Fruit fly (Drosophila melanogaster) whole organism, embryonic: ENCODE measurements around the gene sals.
A peak's percentile ranks its signal among the peaks of the same experiment; 100 is the strongest.

ENCODE experiments used
- Abd-B ChIP-seq: fragments of 200-800 bp; sonication (Bioruptor generic); optimal IDR thresholded peaks from 2 replicates; lab custom pipeline; 2018; ENCODE audit warnings: missing biosample characterization, mild to moderate bottlenecking, missing genetic modification characterization, moderate library complexity
- BEAF-32 ChIP-seq: fragments of 200-800 bp; sonication (Bioruptor generic); optimal IDR thresholded peaks from 3 replicates; lab custom pipeline; 2017; ENCODE audit warnings: missing biosample characterization, missing genetic modification characterization, mild to moderate bottlenecking, moderate library complexity, missing genetic modification reagents
- CG10543 ChIP-seq: fragments of 200-800 bp; sonication (Bioruptor generic); optimal IDR thresholded peaks from 3 replicates; lab custom pipeline; 2017; ENCODE audit warnings: missing biosample characterization, mild to moderate bottlenecking, missing genetic modification characterization, moderate library complexity
- CG11093 ChIP-seq: fragments of 200-800 bp; sonication (Bioruptor generic); IDR thresholded peaks from 3 replicates; pipeline ENCODE4 v1.3.6; 2022; ENCODE audit warnings: missing biosample characterization, missing genetic modification characterization
- CG12744 ChIP-seq: fragments of 200-800 bp; sonication (Bioruptor generic); optimal IDR thresholded peaks from 2 replicates; lab custom pipeline; 2016; ENCODE audit warnings: missing biosample characterization, missing genetic modification characterization
- CG14965 ChIP-seq: fragments of 200-800 bp; sonication (Bioruptor generic); optimal IDR thresholded peaks from 2 replicates; lab custom pipeline; 2016; ENCODE audit warnings: missing biosample characterization, missing genetic modification characterization, borderline replicate concordance
- CG1529 ChIP-seq: fragments of 200-800 bp; sonication (Bioruptor generic); optimal IDR thresholded peaks from 3 replicates; lab custom pipeline; 2018; ENCODE audit warnings: missing biosample characterization, missing genetic modification characterization
- CG16813 ChIP-seq: fragments of 200-800 bp; sonication (Bioruptor generic); IDR thresholded peaks from 3 replicates; pipeline ENCODE4 v1.3.6; 2022; ENCODE audit warnings: missing biosample characterization, missing genetic modification characterization; ENCODE audit not compliant: partially characterized antibody
- CG17328 ChIP-seq: fragments of 200-800 bp; sonication (Bioruptor generic); IDR thresholded peaks from 2 replicates; pipeline ENCODE4 v1.3.6; 2022; ENCODE audit warnings: missing biosample characterization, missing genetic modification characterization
- CG18476 ChIP-seq: fragments of 200-800 bp; sonication (Bioruptor generic); optimal IDR thresholded peaks from 2 replicates; lab custom pipeline; 2016; ENCODE audit warnings: missing biosample characterization, mild to moderate bottlenecking, missing genetic modification characterization
- CG30020 ChIP-seq: fragments of 200-800 bp; optimal IDR thresholded peaks from 2 replicates; lab custom pipeline; 2019; ENCODE audit warnings: missing biosample characterization, mild to moderate bottlenecking, missing genetic modification characterization, moderate library complexity
- CG31441 ChIP-seq: fragments of 200-800 bp; sonication (Bioruptor generic); IDR thresholded peaks from 2 replicates; pipeline ENCODE4 v1.3.6; 2022; ENCODE audit warnings: missing biosample characterization, missing genetic modification characterization
- CG34376 ChIP-seq: fragments of 200-800 bp; sonication (Bioruptor generic); optimal IDR thresholded peaks from 2 replicates; lab custom pipeline; 2018; ENCODE audit warnings: missing biosample characterization, mild to moderate bottlenecking, missing genetic modification characterization
- CG3726 ChIP-seq: fragments of 200-800 bp; sonication (Bioruptor generic); IDR thresholded peaks from 3 replicates; pipeline ENCODE4, ENCODE4 v1.3.6; 2022; ENCODE audit warnings: missing biosample characterization, missing genetic modification characterization
- CG3995 ChIP-seq: fragments of 200-800 bp; sonication (Bioruptor generic); optimal IDR thresholded peaks from 3 replicates; lab custom pipeline; 2016; ENCODE audit warnings: missing biosample characterization, missing genetic modification characterization
- CG6175 ChIP-seq: fragments of 200-800 bp; sonication (Bioruptor generic); IDR thresholded peaks from 3 replicates; pipeline ENCODE4 v1.3.6; 2022; ENCODE audit warnings: missing biosample characterization, missing genetic modification characterization
- CG6654 ChIP-seq: fragments of 200-800 bp; sonication (Bioruptor generic); optimal IDR thresholded peaks from 2 replicates; lab custom pipeline; 2017; ENCODE audit warnings: missing biosample characterization, mild to moderate bottlenecking, missing genetic modification characterization
- CG6765 ChIP-seq: fragments of 200-800 bp; sonication (Bioruptor generic); optimal IDR thresholded peaks from 3 replicates; lab custom pipeline; 2017; ENCODE audit warnings: missing biosample characterization, mild to moderate bottlenecking, missing genetic modification characterization
- CG6813 ChIP-seq: fragments of 200-800 bp; sonication (Bioruptor generic); optimal IDR thresholded peaks from 2 replicates; lab custom pipeline; 2017; ENCODE audit warnings: missing biosample characterization, missing genetic modification characterization, mild to moderate bottlenecking, moderate library complexity, missing genetic modification reagents
- CG7745 ChIP-seq: fragments of 200-800 bp; sonication (Bioruptor generic); optimal IDR thresholded peaks from 2 replicates; lab custom pipeline; 2018; ENCODE audit warnings: missing biosample characterization, mild to moderate bottlenecking, missing genetic modification characterization, moderate library complexity
- CG7928 ChIP-seq: fragments of 200-800 bp; sonication (Bioruptor generic); optimal IDR thresholded peaks from 2 replicates; lab custom pipeline; 2017; ENCODE audit warnings: missing biosample characterization, mild to moderate bottlenecking, missing genetic modification characterization
- CG8478 ChIP-seq: fragments of >200 bp; optimal IDR thresholded peaks from 2 replicates; lab custom pipeline; 2018
- CG8944 ChIP-seq: fragments of 200-800 bp; sonication (Bioruptor generic); optimal IDR thresholded peaks from 3 replicates; lab custom pipeline; 2016; ENCODE audit warnings: missing biosample characterization, missing genetic modification characterization
- CG9797 ChIP-seq: fragments of 200-800 bp; sonication (Bioruptor generic); optimal IDR thresholded peaks from 3 replicates; lab custom pipeline; 2018; ENCODE audit warnings: missing biosample characterization, mild to moderate bottlenecking, missing genetic modification characterization
- D19A ChIP-seq: fragments of 200-800 bp; optimal IDR thresholded peaks from 3 replicates; lab custom pipeline; 2019; ENCODE audit warnings: missing biosample characterization, mild to moderate bottlenecking, missing genetic modification characterization, moderate library complexity
- Dek ChIP-seq: fragments of 200-800 bp; sonication (Bioruptor generic); optimal IDR thresholded peaks from 3 replicates; lab custom pipeline; 2019; ENCODE audit warnings: missing biosample characterization, mild to moderate bottlenecking, missing genetic modification characterization, moderate library complexity
- Fer2 ChIP-seq: fragments of 200-800 bp; sonication (Bioruptor generic); optimal IDR thresholded peaks from 2 replicates; lab custom pipeline; 2018; ENCODE audit warnings: missing biosample characterization, mild to moderate bottlenecking, missing genetic modification characterization, moderate library complexity
- H2.0 ChIP-seq: fragments of 200-800 bp; sonication (Bioruptor generic); IDR thresholded peaks from 2 replicates; pipeline ENCODE4 v1.3.6; 2022; ENCODE audit warnings: missing biosample characterization, missing genetic modification characterization
- Lpt ChIP-seq: fragments of >200 bp; optimal IDR thresholded peaks from 2 replicates; lab custom pipeline; 2018; ENCODE audit warnings: missing biosample characterization, missing genetic modification characterization
- MBD-R2 ChIP-seq: fragments of 200-800 bp; sonication (Bioruptor generic); IDR thresholded peaks from 2 replicates; pipeline ENCODE4 v1.3.6; 2022; ENCODE audit warnings: missing biosample characterization, missing genetic modification characterization
- Oaz ChIP-seq: fragments of 200-800 bp; sonication (Bioruptor generic); IDR thresholded peaks from 2 replicates; pipeline ENCODE4 v1.3.6; 2022; ENCODE audit warnings: missing biosample characterization, missing genetic modification characterization
- Oli ChIP-seq: fragments of 200-800 bp; sonication (Bioruptor generic); optimal IDR thresholded peaks from 2 replicates; lab custom pipeline; 2018; ENCODE audit warnings: missing biosample characterization, mild to moderate bottlenecking, missing genetic modification characterization, moderate library complexity
- Optix ChIP-seq: fragments of 200-800 bp; sonication (Bioruptor generic); IDR thresholded peaks from 3 replicates; pipeline ENCODE4 v1.3.6; 2022; ENCODE audit warnings: missing biosample characterization, missing genetic modification characterization
- Ssrp ChIP-seq: fragments of 200-800 bp; sonication (Bioruptor generic); optimal IDR thresholded peaks from 2 replicates; lab custom pipeline; 2018; ENCODE audit warnings: missing biosample characterization, mild to moderate bottlenecking, missing genetic modification characterization, moderate library complexity
- Usf ChIP-seq: fragments of 200-800 bp; sonication (Bioruptor generic); optimal IDR thresholded peaks from 2 replicates; lab custom pipeline; 2017; ENCODE audit warnings: missing genotype, missing biosample characterization, missing genetic modification characterization
- ase ChIP-seq: fragments of 200-800 bp; sonication (Bioruptor generic); IDR thresholded peaks from 3 replicates; pipeline ENCODE4 v1.3.6; 2022; ENCODE audit warnings: missing biosample characterization, missing genetic modification characterization
- cas ChIP-seq: fragments of 200-800 bp; sonication (Bioruptor generic); IDR thresholded peaks from 2 replicates; pipeline ENCODE4 v1.3.6; 2022; ENCODE audit warnings: missing biosample characterization, missing genetic modification characterization
- dan ChIP-seq: fragments of 200-800 bp; sonication (Bioruptor generic); IDR thresholded peaks from 2 replicates; pipeline ENCODE4 v1.3.6; 2022; ENCODE audit warnings: missing biosample characterization, missing genetic modification characterization
- emc ChIP-seq: fragments of 200-800 bp; sonication (Bioruptor generic); optimal IDR thresholded peaks from 2 replicates; lab custom pipeline; 2016; ENCODE audit warnings: missing biosample characterization, missing genetic modification characterization
- en ChIP-seq: fragments of 200-800 bp; sonication (Bioruptor generic); optimal IDR thresholded peaks from 2 replicates; lab custom pipeline; 2016; ENCODE audit warnings: missing biosample characterization, missing genetic modification characterization
- fru ChIP-seq: fragments of >200 bp; optimal IDR thresholded peaks from 2 replicates; lab custom pipeline; 2017
- gem ChIP-seq: fragments of 200-800 bp; sonication (Bioruptor generic); optimal IDR thresholded peaks from 2 replicates; lab custom pipeline; 2019; ENCODE audit warnings: missing biosample characterization, mild to moderate bottlenecking, missing genetic modification characterization, moderate library complexity
- ham ChIP-seq: fragments of 200-800 bp; sonication (Bioruptor generic); IDR thresholded peaks from 2 replicates; pipeline ENCODE4 v1.3.6; 2022; ENCODE audit warnings: missing biosample characterization, missing genetic modification characterization
- jing ChIP-seq: fragments of 200-800 bp; sonication (Bioruptor generic); optimal IDR thresholded peaks from 2 replicates; lab custom pipeline; 2018; ENCODE audit warnings: missing biosample characterization, mild to moderate bottlenecking, missing genetic modification characterization
- oc ChIP-seq: fragments of 200-800 bp; sonication (Bioruptor generic); optimal IDR thresholded peaks from 2 replicates; lab custom pipeline; 2018; ENCODE audit warnings: missing biosample characterization, mild to moderate bottlenecking, missing genetic modification characterization, moderate library complexity
- p53 ChIP-seq: fragments of 200-800 bp; sonication (Bioruptor generic); optimal IDR thresholded peaks from 2 replicates; lab custom pipeline; 2016; ENCODE audit warnings: missing biosample characterization, missing genetic modification characterization
- prd ChIP-seq, 3 experiments: fragments of >200 bp in 2 of 3; fragments of 200-800 bp in 1 of 3; sonication (Bioruptor generic) in 1 of 3; optimal IDR thresholded peaks in 2 of 3; IDR thresholded peaks in 1 of 3; 2 replicates in 2 of 3; 3 replicates in 1 of 3; pipeline versions ENCODE4 v1.3.6 to Lab custom; 2017 to 2022; ENCODE audit warnings: missing biosample characterization in 1 of 3, missing genetic modification characterization in 1 of 3
- pros ChIP-seq: fragments of 200-800 bp; sonication (Bioruptor generic); optimal IDR thresholded peaks from 3 replicates; lab custom pipeline; 2019; ENCODE audit warnings: missing biosample characterization, mild to moderate bottlenecking, missing genetic modification characterization, moderate library complexity
- scrt ChIP-seq: fragments of 200-800 bp; sonication (Bioruptor generic); optimal IDR thresholded peaks from 2 replicates; lab custom pipeline; 2018; ENCODE audit warnings: missing biosample characterization, mild to moderate bottlenecking, missing genetic modification characterization, moderate library complexity
- slbo ChIP-seq: fragments of 200-800 bp; sonication (Bioruptor generic); IDR thresholded peaks from 2 replicates; pipeline ENCODE4 v1.3.6; 2022; ENCODE audit warnings: missing biosample characterization, missing genetic modification characterization
- tx ChIP-seq: fragments of 200-800 bp; sonication (Bioruptor generic); optimal IDR thresholded peaks from 2 replicates; lab custom pipeline; 2016; ENCODE audit warnings: missing biosample characterization, missing genetic modification characterization

sals gene

DNA sequence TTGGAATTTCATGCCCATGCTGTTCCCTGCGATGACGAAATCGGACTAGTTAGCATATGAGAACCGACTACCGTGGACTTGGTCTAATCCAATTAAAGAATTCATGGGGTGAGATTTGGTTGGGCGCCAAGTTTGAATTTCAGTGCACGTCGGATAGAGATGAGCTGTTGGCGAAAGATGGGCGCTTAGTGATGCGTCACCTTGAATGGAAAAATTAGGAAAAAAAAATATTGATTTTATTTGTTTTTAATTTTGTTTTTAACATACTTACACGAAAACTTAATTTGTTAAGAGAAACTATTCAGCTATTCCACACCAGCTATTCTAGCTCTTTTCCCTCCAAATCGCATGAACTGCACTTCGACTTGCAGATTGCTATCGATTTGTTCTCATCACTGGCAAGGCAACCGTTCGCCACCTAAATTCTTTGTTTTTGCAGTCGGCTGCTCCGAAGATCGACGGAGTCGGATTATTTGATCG, 29.9 kb downstream of the sals start, which contains the start of the genes ninaG and Sptz (continued):
- TF ChIP-seq CG18476 (GFP tag; lab: Kevin White, UChicago): peak; percentile 93
- peak; percentile 96 for TF ChIP-seq CG8944
- peak; percentile 74 for TF ChIP-seq CG34376 (GFP tag; lab: Kevin White, UChicago)
- TF ChIP-seq MBD-R2 (GFP tag; lab: Robert Waterston, UW): peak; percentile 98
- peak; percentile 97 for TF ChIP-seq slbo (GFP tag; lab: Robert Waterston, UW)
- TF ChIP-seq CG3726 (GFP tag; lab: Robert Waterston, UW): peak; percentile 87; the same call in 2 of the 3 replicates
- TF ChIP-seq Oaz (GFP tag; lab: Robert Waterston, UW): peak; percentile 84
- TF ChIP-seq jing (GFP tag; lab: Kevin White, UChicago): peak; percentile 82
- TF ChIP-seq BEAF-32 (GFP tag; lab: Kevin White, UChicago): peak; percentile 69
- TF ChIP-seq CG6813 (GFP tag; lab: Kevin White, UChicago): peak; percentile 69
- peak; percentile 95 for TF ChIP-seq H2.0 (GFP tag; lab: Robert Waterston, UW)
- TF ChIP-seq scrt (GFP tag; lab: Kevin White, UChicago): no peak
- no peak for TF ChIP-seq D19A
- peak; percentile 80 for TF ChIP-seq en (GFP tag; lab: Kevin White, UChicago)
- TF ChIP-seq CG9797: peak; percentile 65
- peak; percentile 93 for TF ChIP-seq CG11093
- TF ChIP-seq CG6175 (GFP tag; lab: Robert Waterston, UW): peak; percentile 89
- peak; percentile 92 for TF ChIP-seq CG31441 (GFP tag; lab: Robert Waterston, UW)
- TF ChIP-seq gem: peak; percentile 95
- peak; percentile 91 for TF ChIP-seq cas
- peak; percentile 67 for TF ChIP-seq CG7928 (GFP tag; lab: Kevin White, UChicago)
- peak; percentile 96 for TF ChIP-seq Optix
- peak; percentile 84 for TF ChIP-seq Fer2 (tag; lab: Kevin White, UChicago)
- peak; percentile 52 for TF ChIP-seq CG6765 (GFP tag; lab: Kevin White, UChicago)
- peak; percentile 91 for TF ChIP-seq Usf
- TF ChIP-seq p53 (GFP tag; lab: Kevin White, UChicago): peak; percentile 73
- TF ChIP-seq CG7745 (tag; lab: Kevin White, UChicago): no peak
- peak; percentile 55; the same call in 2 of the 3 replicates for TF ChIP-seq CG16813 (GFP tag; lab: Robert Waterston, UW)
- peak; percentile 76 for TF ChIP-seq CG10543 (GFP tag; lab: Kevin White, UChicago)
- no peak for TF ChIP-seq prd (optimal IDR thresholded peaks at IDR 0.05; lab: Kevin White, UChicago)
- peak; percentile 99 for TF ChIP-seq prd (GFP tag; IDR thresholded peaks at IDR 0.05; lab: Robert Waterston, UW)
- TF ChIP-seq CG6654 (GFP tag; lab: Kevin White, UChicago): peak; percentile 75
- peak; percentile 94 for TF ChIP-seq tx (GFP tag; lab: Kevin White, UChicago)
- TF ChIP-seq Ssrp: peak; percentile 94
- peak; percentile 90 for TF ChIP-seq Dek (tag; lab: Kevin White, UChicago)
- peak; percentile 75 for TF ChIP-seq CG30020 (tag; lab: Kevin White, UChicago)
- no peak for TF ChIP-seq CG8478 (lab: Kevin White, UChicago)
- TF ChIP-seq CG17328 (GFP tag; lab: Robert Waterston, UW): peak; percentile 93
- peak; percentile 85 for TF ChIP-seq oc (tag; lab: Kevin White, UChicago)
- peak; percentile 31 for TF ChIP-seq CG14965
- no peak for TF ChIP-seq Lpt
- peak; percentile 90 for TF ChIP-seq emc
- peak; percentile 93 for TF ChIP-seq ase (GFP tag; lab: Robert Waterston, UW)
- no peak for TF ChIP-seq pros (GFP tag; lab: Kevin White, UChicago)
- peak; percentile 56 for TF ChIP-seq CG3995 (GFP tag; lab: Kevin White, UChicago)
- TF ChIP-seq Abd-B (GFP tag; lab: Kevin White, UChicago): peak; percentile 94
- TF ChIP-seq CG1529: no peak
- TF ChIP-seq Oli: peak; percentile 86
- peak; percentile 84 for TF ChIP-seq dan (GFP tag; lab: Robert Waterston, UW)
- peak; percentile 92 for TF ChIP-seq CG12744 (GFP tag; lab: Kevin White, UChicago)
- no peak for TF ChIP-seq fru (lab: Kevin White, UChicago)
- peak; percentile 65; the same call in 1 of the 2 replicates for TF ChIP-seq ham
